Worm (Caenorhabditis elegans): ENCODE measurements around the gene ubxn-4.

Gene ubxn-4

DNA sequence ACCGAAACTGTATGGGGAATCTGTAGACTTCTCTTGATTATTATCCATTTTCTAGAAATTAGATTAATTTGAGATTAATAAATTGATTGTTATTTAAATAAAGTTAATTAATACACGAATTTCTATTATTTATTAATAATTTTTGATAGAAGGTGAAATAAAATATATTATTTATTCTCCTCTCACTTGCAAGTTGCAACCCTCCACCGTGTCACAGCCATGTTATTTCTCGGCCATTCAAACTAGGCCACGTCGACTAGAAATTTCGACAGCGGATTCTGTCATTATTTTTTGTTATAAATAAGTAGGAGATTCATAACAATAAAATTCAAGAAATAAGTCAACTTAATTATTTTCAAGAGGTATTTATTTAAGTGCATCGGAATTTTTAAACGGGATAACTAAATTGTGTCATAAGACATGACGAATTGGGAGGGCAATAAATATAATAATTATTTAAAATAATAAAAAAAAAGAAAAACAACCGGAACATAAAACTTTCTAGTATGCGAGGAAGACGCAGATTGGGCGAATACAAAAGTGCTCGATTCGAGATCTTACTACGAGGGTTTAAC is 38.3 kb upstream of the ubxn-4 start, which contains the start of gene ufbp-1:
Gene ufbp-1, minus strand, starts transcription at position 51 of the 575 bp plus-strand sequence.
- TF ChIP-seq nhr-12 (tag; optimal IDR thresholded peaks at IDR 0.05) (no peak), ceh-16 (tag; optimal IDR thresholded peaks at IDR 0.05) (peak; percentile 66), egl-5 (tag; optimal IDR thresholded peaks at IDR 0.05) (no peak), snpc-4 (tag; optimal IDR thresholded peaks at IDR 0.05) (peak; percentile 33), skn-1 (tag; optimal IDR thresholded peaks at IDR 0.05) (no peak), zag-1 (tag; optimal IDR thresholded peaks at IDR 0.05) (no peak), sea-2 (GFP tag; optimal IDR thresholded peaks at IDR 0.05) (no peak), nhr-23 (tag; optimal IDR thresholded peaks at IDR 0.05) (peak; percentile 31), fkh-10 (GFP tag; optimal IDR thresholded peaks at IDR 0.05) (no peak), nhr-11 (tag; optimal IDR thresholded peaks at IDR 0.05) (no peak), nhr-67 (tag; optimal IDR thresholded peaks at IDR 0.05) (no peak), elt-1 (tag; optimal IDR thresholded peaks at IDR 0.05) (no peak), lin-39 (tag; optimal IDR thresholded peaks at IDR 0.05) (peak; percentile 11), hmg-11 (tag; optimal IDR thresholded peaks at IDR 0.05) (peak; percentile 20), ceh-82 (tag; optimal IDR thresholded peaks at IDR 0.05) (no peak), lsy-12 (tag; optimal IDR thresholded peaks at IDR 0.05) (peak; percentile 67), aly-2 (tag; optimal IDR thresholded peaks at IDR 0.05) (no peak), ztf-11 (tag; optimal IDR thresholded peaks at IDR 0.05) (no peak), nfya-1 (tag; optimal IDR thresholded peaks at IDR 0.05; ENCODE audit: insufficient read depth) (peak; percentile 94), ama-1 (optimal IDR thresholded peaks at IDR 0.05) (peak; percentile 99), ZK546.5 (tag; optimal IDR thresholded peaks at IDR 0.05) (no peak), mml-1 (tag; optimal IDR thresholded peaks at IDR 0.05) (no peak), pqm-1 (tag; optimal IDR thresholded peaks at IDR 0.05) (no peak), eor-1 (tag; optimal IDR thresholded peaks at IDR 0.05) (peak in 1 of 2 experiments; percentile 71), mdl-1 (tag; optimal IDR thresholded peaks at IDR 0.05) (no peak), R02D3.7 (tag; optimal IDR thresholded peaks at IDR 0.05) (no peak), tbx-2 (tag; optimal IDR thresholded peaks at IDR 0.05) (peak; percentile 81), nhr-25 (tag; optimal IDR thresholded peaks at IDR 0.05) (peak; percentile 73), elt-3 (tag; optimal IDR thresholded peaks at IDR 0.05) (no peak), unc-39 (tag; optimal IDR thresholded peaks at IDR 0.05) (no peak), elt-2 (tag; optimal IDR thresholded peaks at IDR 0.05) (peak; percentile 69), nhr-77 (tag; optimal IDR thresholded peaks at IDR 0.05) (no peak), nhr-43 (tag; optimal IDR thresholded peaks at IDR 0.05; ENCODE audit: poor library complexity, severe bottlenecking) (peak; percentile 52), lin-15B (tag; optimal IDR thresholded peaks at IDR 0.05) (peak; percentile 53), fos-1 (tag; optimal IDR thresholded peaks at IDR 0.05) (peak; percentile 9), jun-1 (tag; optimal IDR thresholded peaks at IDR 0.05) (no peak), egl-27 (tag; optimal IDR thresholded peaks at IDR 0.05) (no peak), fkh-2 (tag; optimal IDR thresholded peaks at IDR 0.05) (no peak), nhr-237 (tag; optimal IDR thresholded peaks at IDR 0.05) (no peak), ztf-4 (tag; optimal IDR thresholded peaks at IDR 0.05) (peak; percentile 95), nhr-76 (tag; optimal IDR thresholded peaks at IDR 0.05) (no peak), pha-4 (tag; optimal IDR thresholded peaks at IDR 0.05) (peak; percentile 93), ceh-9 (tag; optimal IDR thresholded peaks at IDR 0.05) (no peak), nhr-28 (tag; optimal IDR thresholded peaks at IDR 0.05) (no peak), unc-62 (GFP tag; optimal IDR thresholded peaks at IDR 0.05) (no peak), daf-12 (tag; optimal IDR thresholded peaks at IDR 0.05) (no peak), ceh-28 (tag; optimal IDR thresholded peaks at IDR 0.05) (no peak)

Data from whole organism, L3 larva.